Worm (Caenorhabditis elegans) whole organism, young adult: Measurements from ENCODE around the gene mec-14.

Experiments
- B0261.1 ChIP-seq: sonication (generic microtip); optimal IDR thresholded peaks from 2 replicates; lab custom pipeline; 2016; ENCODE audit warnings: mild to moderate bottlenecking, missing genetic modification characterization, moderate library complexity, missing compliant biosample characterization
- B0336.3 ChIP-seq: fragments of 200-800 bp; sonication (Bioruptor generic); IDR thresholded peaks from 2 replicates; pipeline ENCODE4 v1.3.6; 2022; ENCODE audit warnings: missing genetic modification characterization, missing compliant biosample characterization
- C06A6.2 ChIP-seq: fragments of 200-800 bp; sonication (Bioruptor generic); conservative IDR thresholded peaks from 2 replicates; pipeline ENCODE4 v1.3.6; 2022; ENCODE audit warnings: missing genetic modification characterization, missing compliant biosample characterization
- F37B4.10 ChIP-seq: fragments of 200-800 bp; sonication (Bioruptor generic); IDR thresholded peaks from 2 replicates; pipeline ENCODE4 v1.3.6; 2022; ENCODE audit warnings: missing genetic modification characterization, missing compliant biosample characterization
- F57C9.4 ChIP-seq: sonication (generic microtip); optimal IDR thresholded peaks from 2 replicates; lab custom pipeline; 2017; ENCODE audit warnings: mild to moderate bottlenecking, missing genetic modification characterization, missing compliant biosample characterization
- K12H6.12 ChIP-seq: fragments of 200-800 bp; sonication (Bioruptor generic); optimal IDR thresholded peaks from 2 replicates; lab custom pipeline; 2018; ENCODE audit warnings: mild to moderate bottlenecking, missing genetic modification characterization, missing compliant biosample characterization
- Y53F4B.3 ChIP-seq: fragments of 200-800 bp; sonication (Bioruptor generic); IDR thresholded peaks from 2 replicates; pipeline ENCODE4 v1.3.6; 2022; ENCODE audit warnings: missing genetic modification reagents, missing genetic modification characterization, missing compliant biosample characterization
- aptf-2 ChIP-seq: fragments of 200-800 bp; sonication (Bioruptor generic); conservative IDR thresholded peaks from 2 replicates; pipeline ENCODE4 v1.3.6; 2022; ENCODE audit warnings: missing genetic modification reagents, missing genetic modification characterization, missing compliant biosample characterization
- atf-7 ChIP-seq: sonication (generic microtip); optimal IDR thresholded peaks from 2 replicates; lab custom pipeline; 2017; ENCODE audit warnings: mild to moderate bottlenecking, missing genetic modification characterization, missing compliant biosample characterization
- athp-1 ChIP-seq: sonication (generic microtip); optimal IDR thresholded peaks from 2 replicates; lab custom pipeline; 2017; ENCODE audit warnings: mild to moderate bottlenecking, missing genetic modification characterization, missing compliant biosample characterization
- attf-5 ChIP-seq: fragments of 200-800 bp; sonication (Bioruptor generic); optimal IDR thresholded peaks from 2 replicates; lab custom pipeline; 2018; ENCODE audit warnings: mild to moderate bottlenecking, missing genetic modification characterization, missing compliant biosample characterization
- bed-1 ChIP-seq: fragments of 200-800 bp; sonication (Bioruptor generic); IDR thresholded peaks from 2 replicates; pipeline ENCODE4 v1.3.6; 2022; ENCODE audit warnings: missing genetic modification reagents, missing genetic modification characterization, missing compliant biosample characterization
- cebp-1 ChIP-seq, 2 experiments: fragments of 200-800 bp in 1 of 2; sonication (Bioruptor generic) in 1 of 2; sonication (generic microtip) in 1 of 2; IDR thresholded peaks in 1 of 2; optimal IDR thresholded peaks in 1 of 2; 2 replicates each; pipeline versions ENCODE4 v1.3.6 to Lab custom; 2017 to 2022; ENCODE audit warnings: missing compliant biosample characterization in 2 of 2, missing genetic modification characterization in 2 of 2, mild to moderate bottlenecking in 1 of 2, missing genetic modification reagents in 1 of 2, moderate library complexity in 1 of 2
- cebp-2 ChIP-seq: fragments of 200-800 bp; sonication (Bioruptor generic); IDR thresholded peaks from 2 replicates; pipeline ENCODE4 v1.3.6; 2022; ENCODE audit warnings: missing genetic modification characterization, missing compliant biosample characterization
- die-1 ChIP-seq: sonication (generic microtip); optimal IDR thresholded peaks from 2 replicates; lab custom pipeline; 2016; ENCODE audit warnings: missing genotype, mild to moderate bottlenecking, missing genetic modification characterization, missing compliant biosample characterization
- dox-1 ChIP-seq: fragments of 200-800 bp; sonication (Bioruptor generic); IDR thresholded peaks from 2 replicates; pipeline ENCODE4 v1.3.6; 2022; ENCODE audit warnings: missing genetic modification reagents, missing genetic modification characterization, missing compliant biosample characterization
- dpff-1 ChIP-seq: sonication (generic microtip); optimal IDR thresholded peaks from 2 replicates; lab custom pipeline; 2017; ENCODE audit warnings: mild to moderate bottlenecking, missing genetic modification characterization, missing compliant biosample characterization
- efl-1 ChIP-seq: fragments of 150-350 bp; optimal IDR thresholded peaks from 2 replicates; lab custom pipeline; 2014; ENCODE audit warnings: missing biosample characterization, missing genetic modification reagents, missing genetic modification characterization
- ets-4 ChIP-seq: fragments of 200-800 bp; sonication (Bioruptor generic); optimal IDR thresholded peaks from 2 replicates; lab custom pipeline; 2018; ENCODE audit warnings: mild to moderate bottlenecking, missing genetic modification characterization, missing compliant biosample characterization
- gei-17 ChIP-seq: fragments of 200-800 bp; sonication (Bioruptor generic); optimal IDR thresholded peaks from 2 replicates; lab custom pipeline; 2018; ENCODE audit warnings: mild to moderate bottlenecking, missing genetic modification characterization, missing compliant biosample characterization
- hmg-1.2 ChIP-seq: fragments of 200-800 bp; sonication (Bioruptor generic); IDR thresholded peaks from 2 replicates; pipeline ENCODE4 v1.3.6; 2022; ENCODE audit warnings: missing genetic modification reagents, missing genetic modification characterization, missing compliant biosample characterization
- hmg-20 ChIP-seq: fragments of 200-800 bp; sonication (Bioruptor generic); IDR thresholded peaks from 2 replicates; pipeline ENCODE4 v1.3.6; 2022; ENCODE audit warnings: missing genetic modification reagents, missing genetic modification characterization, missing compliant biosample characterization
- hsf-1 ChIP-seq: fragments of 200-800 bp; sonication (Bioruptor generic); IDR thresholded peaks from 2 replicates; pipeline ENCODE4 v1.3.6; 2022; ENCODE audit warnings: missing genetic modification reagents, missing genetic modification characterization, missing compliant biosample characterization
- let-607 ChIP-seq, 2 experiments: fragments of 200-800 bp in 1 of 2; sonication (Bioruptor generic) in 1 of 2; sonication (generic microtip) in 1 of 2; optimal IDR thresholded peaks; 2 replicates each; lab custom pipeline; 2016 to 2018; ENCODE audit warnings: mild to moderate bottlenecking in 2 of 2, missing compliant biosample characterization in 2 of 2, missing genetic modification characterization in 2 of 2, moderate library complexity in 2 of 2, missing genotype in 1 of 2
- lin-35 ChIP-seq, 3 experiments: fragments of 150-350 bp in 2 of 3; sonication (generic microtip) in 1 of 3; optimal IDR thresholded peaks; 2 replicates each; lab custom pipeline; 2014 to 2018; ENCODE audit warnings: missing biosample characterization in 3 of 3, missing genetic modification characterization in 3 of 3, missing genetic modification reagents in 3 of 3
- lin-40 ChIP-seq: sonication (generic microtip); optimal IDR thresholded peaks from 2 replicates; lab custom pipeline; 2016; ENCODE audit warnings: missing genetic modification characterization, mild to moderate bottlenecking, missing compliant biosample characterization, missing genotype, missing genetic modification reagents
- lir-1 ChIP-seq: fragments of 200-800 bp; sonication (Bioruptor generic); conservative IDR thresholded peaks from 2 replicates; pipeline ENCODE4 v1.3.6; 2022; ENCODE audit warnings: missing genetic modification reagents, missing genetic modification characterization, missing compliant biosample characterization
- madf-3 ChIP-seq: fragments of 200-800 bp; sonication (Bioruptor generic); IDR thresholded peaks from 2 replicates; pipeline ENCODE4 v1.3.6; 2022; ENCODE audit warnings: missing genetic modification reagents, missing genetic modification characterization, missing compliant biosample characterization
- mel-28 ChIP-seq: sonication (generic microtip); optimal IDR thresholded peaks from 2 replicates; lab custom pipeline; 2016; ENCODE audit warnings: borderline replicate concordance, mild to moderate bottlenecking, missing genetic modification characterization, missing compliant biosample characterization
- mes-4 ChIP-seq: sonication (generic microtip); optimal IDR thresholded peaks from 2 replicates; lab custom pipeline; 2016; ENCODE audit warnings: missing genotype, missing genetic modification characterization, missing compliant biosample characterization
- nfya-1 ChIP-seq: sonication (generic microtip); optimal IDR thresholded peaks from 2 replicates; lab custom pipeline; 2017; ENCODE audit warnings: antibody characterized with exemption, missing compliant biosample characterization, missing genetic modification characterization, borderline replicate concordance; ENCODE audit not compliant: insufficient read depth
- nfyb-1 ChIP-seq: fragments of 200-800 bp; sonication (Bioruptor generic); IDR thresholded peaks from 2 replicates; pipeline ENCODE4 v1.3.6; 2022; ENCODE audit warnings: missing genetic modification reagents, missing genetic modification characterization, missing compliant biosample characterization
- nhr-27 ChIP-seq: fragments of 200-800 bp; sonication (Bioruptor generic); optimal IDR thresholded peaks from 2 replicates; lab custom pipeline; 2018; ENCODE audit warnings: mild to moderate bottlenecking, missing genetic modification characterization, moderate library complexity, missing compliant biosample characterization
- pha-4 ChIP-seq: fragments of 150-350 bp; sonication (generic microtip); optimal IDR thresholded peaks from 2 replicates; lab custom pipeline; 2014; ENCODE audit warnings: missing biosample characterization, missing genetic modification reagents, missing genetic modification characterization
- sdz-38 ChIP-seq: sonication (generic microtip); optimal IDR thresholded peaks from 2 replicates; lab custom pipeline; 2016; ENCODE audit warnings: missing genotype, missing genetic modification characterization, missing compliant biosample characterization
- snpc-1.1 ChIP-seq: sonication (generic microtip); optimal IDR thresholded peaks from 2 replicates; lab custom pipeline; 2017; ENCODE audit warnings: missing genetic modification characterization, mild to moderate bottlenecking, missing compliant biosample characterization, antibody characterized with exemption, moderate library complexity, missing genotype, missing genetic modification reagents; ENCODE audit not compliant: insufficient read depth
- snpc-3.4 ChIP-seq: sonication (generic microtip); optimal IDR thresholded peaks from 2 replicates; lab custom pipeline; 2017; ENCODE audit warnings: missing genetic modification characterization, mild to moderate bottlenecking, missing compliant biosample characterization, antibody characterized with exemption, moderate library complexity, missing genotype, missing genetic modification reagents
- snpc-4 ChIP-seq, 5 experiments: fragments of 150-350 bp in 1 of 5; sonication (generic microtip) in 4 of 5; optimal IDR thresholded peaks; 2 replicates each; lab custom pipeline; 2014 to 2018; ENCODE audit warnings: missing genetic modification characterization in 5 of 5, missing biosample characterization in 3 of 5, antibody characterized with exemption in 2 of 5, mild to moderate bottlenecking in 2 of 5, missing compliant biosample characterization in 2 of 5, missing genotype in 2 of 5, moderate library complexity in 2 of 5, missing genetic modification reagents in 1 of 5
- sptf-2 ChIP-seq: fragments of 200-800 bp; sonication (Bioruptor generic); optimal IDR thresholded peaks from 2 replicates; lab custom pipeline; 2018; ENCODE audit warnings: mild to moderate bottlenecking, missing genetic modification characterization, missing compliant biosample characterization
- tbx-9 ChIP-seq: sonication (generic microtip); optimal IDR thresholded peaks from 2 replicates; lab custom pipeline; 2016; ENCODE audit warnings: borderline replicate concordance, missing genetic modification characterization, inconsistent platforms, missing compliant biosample characterization
- tlf-1 ChIP-seq: fragments of 200-800 bp; sonication (Bioruptor generic); optimal IDR thresholded peaks from 2 replicates; lab custom pipeline; 2018; ENCODE audit warnings: mild to moderate bottlenecking, missing genetic modification characterization, missing compliant biosample characterization
- xnd-1 ChIP-seq: sonication (generic microtip); optimal IDR thresholded peaks from 2 replicates; lab custom pipeline; 2016; ENCODE audit warnings: missing genotype, missing genetic modification reagents, missing genetic modification characterization, missing compliant biosample characterization
- zim-3 ChIP-seq: sonication (generic microtip); optimal IDR thresholded peaks from 2 replicates; lab custom pipeline; 2017; ENCODE audit warnings: mild to moderate bottlenecking, missing genetic modification characterization, moderate library complexity, missing compliant biosample characterization
- ztf-18 ChIP-seq: sonication (generic microtip); optimal IDR thresholded peaks from 2 replicates; lab custom pipeline; 2016; ENCODE audit warnings: missing genotype, mild to moderate bottlenecking, missing genetic modification characterization, missing compliant biosample characterization
- ztf-22 ChIP-seq: fragments of 200-800 bp; sonication (Bioruptor generic); optimal IDR thresholded peaks from 2 replicates; lab custom pipeline; 2018; ENCODE audit warnings: mild to moderate bottlenecking, missing genetic modification characterization, moderate library complexity, missing compliant biosample characterization
- ztf-25 ChIP-seq: fragments of 200-800 bp; sonication (Bioruptor generic); IDR thresholded peaks from 2 replicates; pipeline ENCODE4 v1.3.6; 2022; ENCODE audit warnings: missing genetic modification reagents, missing genetic modification characterization, missing compliant biosample characterization
- ztf-26 ChIP-seq: sonication (generic microtip); optimal IDR thresholded peaks from 2 replicates; lab custom pipeline; 2017; ENCODE audit warnings: missing genetic modification characterization, missing compliant biosample characterization

Gene mec-14

DNA sequence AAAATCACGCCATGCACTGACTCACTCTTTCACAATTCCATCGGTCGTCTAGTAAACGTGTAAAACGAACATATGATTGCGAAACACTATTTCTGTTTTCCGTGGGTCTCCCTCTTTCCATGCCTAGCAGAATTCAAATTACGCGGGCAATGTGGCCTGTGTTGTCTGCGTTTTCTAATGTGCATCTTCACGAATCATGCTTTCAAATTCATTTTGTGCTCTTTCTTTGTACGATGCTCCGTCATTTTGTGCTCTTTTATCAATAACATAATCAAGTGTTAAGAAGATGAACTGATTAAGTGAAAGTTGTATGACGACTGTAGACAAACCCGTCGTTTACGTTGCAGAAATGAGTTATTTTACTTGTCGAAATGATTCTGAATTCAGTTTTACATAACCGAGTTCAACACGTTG is 27.0 kb downstream of the mec-14 start (continued):
- TF ChIP-seq attf-5 (GFP tag; lab: Kevin White, UChicago): peak; percentile 92
- TF ChIP-seq Y53F4B.3 (GFP tag; lab: Robert Waterston, UW): no peak
- TF ChIP-seq ets-4 (GFP tag; lab: Kevin White, UChicago): peak; percentile 87
- TF ChIP-seq bed-1 (GFP tag; lab: Robert Waterston, UW): no peak
- no peak for TF ChIP-seq aptf-2 (GFP tag; lab: Robert Waterston, UW)
- no peak for TF ChIP-seq athp-1 (tag; lab: Kevin White, UChicago)
- no peak for TF ChIP-seq ztf-26 (tag; lab: Kevin White, UChicago)
- TF ChIP-seq efl-1 (GFP tag; lab: Kevin White, UChicago): peak; percentile 1
- no peak for TF ChIP-seq tbx-9
- TF ChIP-seq C06A6.2 (GFP tag; lab: Robert Waterston, UW): no peak
- no peak for TF ChIP-seq xnd-1 (tag; lab: Kevin White, UChicago)
- peak; percentile 27 for TF ChIP-seq K12H6.12 (tag; lab: Kevin White, UChicago)
- TF ChIP-seq pha-4: peak; percentile 73
- TF ChIP-seq cebp-1 (GFP tag; IDR thresholded peaks at IDR 0.05; lab: Robert Waterston, UW): peak; percentile 97
- peak; percentile 99 for TF ChIP-seq cebp-1 (tag; optimal IDR thresholded peaks at IDR 0.05; lab: Kevin White, UChicago)
- TF ChIP-seq ztf-25 (GFP tag; lab: Robert Waterston, UW): no peak
- TF ChIP-seq sptf-2 (GFP tag; lab: Kevin White, UChicago): no peak
- no peak for TF ChIP-seq F57C9.4 (tag; lab: Kevin White, UChicago)
- TF ChIP-seq die-1 (tag; lab: Kevin White, UChicago): no peak
- TF ChIP-seq tlf-1 (GFP tag; lab: Kevin White, UChicago): no peak
- no peak for TF ChIP-seq lir-1 (GFP tag; lab: Robert Waterston, UW)
- no peak for TF ChIP-seq mes-4 (tag; lab: Kevin White, UChicago)
- TF ChIP-seq dpff-1 (tag; lab: Kevin White, UChicago): no peak
- no peak for TF ChIP-seq hmg-20 (GFP tag; lab: Robert Waterston, UW)
- TF ChIP-seq hmg-1.2 (GFP tag; lab: Robert Waterston, UW): no peak; the same call in 1 of the 2 replicates
- no peak for TF ChIP-seq mel-28 (tag; lab: Kevin White, UChicago)
- TF ChIP-seq nfyb-1 (GFP tag; lab: Robert Waterston, UW): 0 out of 2 replicates have a peak, but pooled peaks have one; percentile 55
- TF ChIP-seq B0336.3 (GFP tag; lab: Robert Waterston, UW): 0 out of 2 replicates have a peak, but pooled peaks have one; percentile 20
- no peak for TF ChIP-seq B0261.1 (tag; lab: Kevin White, UChicago)
- no peak for TF ChIP-seq F37B4.10
- no peak for TF ChIP-seq hsf-1 (GFP tag; lab: Robert Waterston, UW)
- no peak for TF ChIP-seq snpc-3.4 (tag; lab: Kevin White, UChicago)
- peak; percentile 15 for TF ChIP-seq lin-40
- peak; percentile 54 for TF ChIP-seq ztf-18 (tag; lab: Kevin White, UChicago)
- no peak for TF ChIP-seq snpc-4 (GFP tag; optimal IDR thresholded peaks at IDR 0.05; lab: Kevin White, UChicago)
- TF ChIP-seq snpc-4 (tag; optimal IDR thresholded peaks at IDR 0.05; lab: Kevin White, UChicago): peak in 2 of 4 experiments; percentile 21 to 76
- TF ChIP-seq nfya-1 (tag; lab: Kevin White, UChicago): no peak
- peak; percentile 65 for TF ChIP-seq dox-1 (GFP tag; lab: Robert Waterston, UW)
- TF ChIP-seq cebp-2: no peak
- TF ChIP-seq zim-3 (tag; lab: Kevin White, UChicago): no peak
- no peak for TF ChIP-seq madf-3
- TF ChIP-seq gei-17: no peak
- peak; percentile 68 to 75 for TF ChIP-seq let-607 (tag; optimal IDR thresholded peaks at IDR 0.05; lab: Kevin White, UChicago)
- TF ChIP-seq ztf-22 (GFP tag; lab: Kevin White, UChicago): peak; percentile 28
- no peak for TF ChIP-seq sdz-38 (tag; lab: Kevin White, UChicago)
- peak in 1 of 3 experiments; percentile 54 for TF ChIP-seq lin-35 (GFP tag; optimal IDR thresholded peaks at IDR 0.05; lab: Kevin White, UChicago)
- TF ChIP-seq nhr-27 (tag; lab: Kevin White, UChicago): no peak
- TF ChIP-seq snpc-1.1 (tag; lab: Kevin White, UChicago): no peak
- TF ChIP-seq atf-7 (tag; lab: Kevin White, UChicago): peak; percentile 42
- TF ChIP-seq, all 124 proteins: peak for 20
